Fruit fly (Drosophila melanogaster) whole organism, adult: ENCODE measurements around the gene hfp.

Experiments
- CG12768 ChIP-seq: fragments of 200-800 bp; sonication (Bioruptor generic); optimal IDR thresholded peaks from 2 replicates; lab custom pipeline; 2017; ENCODE audit warnings: missing biosample characterization, missing genetic modification characterization, mild to moderate bottlenecking, moderate library complexity, missing genetic modification reagents
- CG14711 ChIP-seq: fragments of 200-800 bp; sonication (Bioruptor generic); optimal IDR thresholded peaks from 2 replicates; lab custom pipeline; 2018; ENCODE audit warnings: missing biosample characterization, mild to moderate bottlenecking, missing genetic modification characterization, moderate library complexity
- Clk ChIP-seq: fragments of 200-800 bp; sonication (Bioruptor generic); optimal IDR thresholded peaks from 2 replicates; lab custom pipeline; 2017; ENCODE audit warnings: missing biosample characterization, missing genetic modification characterization
- ovo ChIP-seq: fragments of 200-800 bp; sonication (Bioruptor generic); optimal IDR thresholded peaks from 2 replicates; lab custom pipeline; 2016; ENCODE audit warnings: missing biosample characterization, missing genetic modification characterization
- tj ChIP-seq: fragments of 200-800 bp; sonication (Bioruptor generic); optimal IDR thresholded peaks from 3 replicates; lab custom pipeline; 2017; ENCODE audit warnings: missing biosample characterization, mild to moderate bottlenecking, missing genetic modification characterization, moderate library complexity

DNA sequence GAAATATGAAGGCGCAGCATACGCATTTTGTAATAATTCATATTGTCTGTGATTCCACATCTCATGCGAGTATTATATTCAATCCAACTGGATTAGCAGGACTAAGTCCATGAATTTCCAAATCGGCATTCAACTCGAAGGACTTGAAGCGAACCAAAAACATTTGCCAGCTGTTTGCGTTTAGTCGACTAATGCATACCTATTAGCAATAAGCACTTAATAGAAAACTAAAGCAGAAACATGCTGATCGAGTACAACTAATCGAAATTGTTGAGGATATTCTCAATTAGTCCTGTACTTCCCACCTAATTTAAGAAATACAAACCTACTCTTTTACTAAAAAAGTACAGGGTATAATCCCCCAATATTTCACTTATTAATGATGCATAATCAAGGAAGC is 33.1 kb downstream of the hfp start:
- TF ChIP-seq Clk (GFP tag; lab: Kevin White, UChicago) (no peak), ovo (GFP tag; lab: Kevin White, UChicago) (no peak), CG14711 (tag; lab: Kevin White, UChicago) (no peak), tj (GFP tag; lab: Kevin White, UChicago) (no peak), CG12768 (GFP tag; lab: Kevin White, UChicago) (no peak)
